Worm (Caenorhabditis elegans): ENCODE measurements around the gene pals-17.

Gene pals-17

DNA sequence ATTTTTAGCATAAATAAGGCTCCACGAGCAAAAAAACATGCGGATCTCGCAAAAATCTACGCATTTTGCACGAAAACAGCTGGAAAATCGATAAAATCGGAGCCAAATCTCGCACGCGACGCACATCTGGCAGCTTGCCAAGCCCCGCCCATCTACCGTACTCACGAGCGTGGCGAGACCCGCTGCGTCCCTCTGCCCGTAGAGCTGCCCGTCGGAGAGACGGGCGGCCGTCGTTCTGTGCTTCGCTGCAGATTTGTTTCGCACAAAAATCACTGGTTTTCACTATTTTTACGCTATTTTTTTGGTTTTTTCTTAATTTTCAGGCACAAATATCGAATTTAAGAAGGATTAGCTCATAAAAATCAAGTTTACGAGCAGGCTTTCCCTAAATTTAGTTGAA, 27.1 kb upstream of the pals-17 start:
- TF ChIP-seq fkh-6 (tag; optimal IDR thresholded peaks at IDR 0.05) (no peak), pha-4 (tag; optimal IDR thresholded peaks at IDR 0.05) (no peak), sox-2 (GFP tag; IDR thresholded peaks at IDR 0.05) (no peak), ama-1 (optimal IDR thresholded peaks at IDR 0.05) (no peak), K09A11.1 (tag; optimal IDR thresholded peaks at IDR 0.05; ENCODE audit: insufficient read depth) (no peak), hlh-15 (tag; optimal IDR thresholded peaks at IDR 0.05) (no peak), ceh-6 (GFP tag; optimal IDR thresholded peaks at IDR 0.05) (no peak), unc-42 (tag; optimal IDR thresholded peaks at IDR 0.05) (no peak), ceh-48 (tag; optimal IDR thresholded peaks at IDR 0.05) (peak; percentile 64), zip-5 (tag; optimal IDR thresholded peaks at IDR 0.05) (no peak), nfya-1 (tag; optimal IDR thresholded peaks at IDR 0.05) (peak; percentile 96), ets-4 (tag; optimal IDR thresholded peaks at IDR 0.05) (no peak), dmd-4 (tag; optimal IDR thresholded peaks at IDR 0.05; ENCODE audit: borderline replicate concordance) (no peak), pha-2 (tag; optimal IDR thresholded peaks at IDR 0.05) (no peak), eyg-1 (tag; optimal IDR thresholded peaks at IDR 0.05) (no peak), gmeb-2 (tag; optimal IDR thresholded peaks at IDR 0.05) (no peak), ceh-45 (GFP tag; IDR thresholded peaks at IDR 0.05) (no peak), pag-3 (tag; optimal IDR thresholded peaks at IDR 0.05; ENCODE audit: borderline replicate concordance) (peak; percentile 6), odd-2 (tag; optimal IDR thresholded peaks at IDR 0.05) (no peak), pqm-1 (tag; optimal IDR thresholded peaks at IDR 0.05) (no peak), K02D7.2 (tag; optimal IDR thresholded peaks at IDR 0.05) (no peak), pax-1 (tag; optimal IDR thresholded peaks at IDR 0.05) (no peak), rnt-1 (tag; optimal IDR thresholded peaks at IDR 0.05) (no peak), C08G9.2 (tag; optimal IDR thresholded peaks at IDR 0.05) (peak; percentile 13), dve-1 (tag; optimal IDR thresholded peaks at IDR 0.05) (peak; percentile 41), hlh-30 (tag; optimal IDR thresholded peaks at IDR 0.05; ENCODE audit: insufficient read depth) (peak; percentile 59), ref-2 (tag; optimal IDR thresholded peaks at IDR 0.05) (no peak), che-1 (tag; optimal IDR thresholded peaks at IDR 0.05) (no peak), ceh-9 (tag; optimal IDR thresholded peaks at IDR 0.05) (no peak), tbx-7 (tag; optimal IDR thresholded peaks at IDR 0.05) (no peak), hlh-13 (GFP tag; optimal IDR thresholded peaks at IDR 0.05) (no peak), ahr-1 (tag; optimal IDR thresholded peaks at IDR 0.05) (no peak), Y22D7AL.16 (tag; optimal IDR thresholded peaks at IDR 0.05) (no peak), ceh-2 (tag; optimal IDR thresholded peaks at IDR 0.05) (no peak), sdc-2 (tag; optimal IDR thresholded peaks at IDR 0.05) (no peak), ceh-24 (tag; optimal IDR thresholded peaks at IDR 0.05) (no peak), unc-55 (GFP tag; optimal IDR thresholded peaks at IDR 0.05) (peak; percentile 7), hlh-6 (tag; optimal IDR thresholded peaks at IDR 0.05) (no peak), ztf-16 (tag; optimal IDR thresholded peaks at IDR 0.05) (no peak), F13H6.1 (tag; optimal IDR thresholded peaks at IDR 0.05) (peak; percentile 19), elt-2 (tag; optimal IDR thresholded peaks at IDR 0.05) (peak; percentile 28), madf-2 (tag; optimal IDR thresholded peaks at IDR 0.05) (no peak), ceh-22 (tag; optimal IDR thresholded peaks at IDR 0.05) (no peak), sox-4 (tag; optimal IDR thresholded peaks at IDR 0.05) (no peak), npax-4 (tag; optimal IDR thresholded peaks at IDR 0.05) (no peak), ceh-19 (GFP tag; optimal IDR thresholded peaks at IDR 0.05) (no peak), elt-4 (tag; optimal IDR thresholded peaks at IDR 0.05) (no peak), T23F11.4 (GFP tag; optimal IDR thresholded peaks at IDR 0.05) (no peak), C38D4.7 (GFP tag; optimal IDR thresholded peaks at IDR 0.05) (no peak), lim-6 (tag; optimal IDR thresholded peaks at IDR 0.05) (no peak), ceh-30 (tag; optimal IDR thresholded peaks at IDR 0.05) (no peak), ttx-3 (tag; optimal IDR thresholded peaks at IDR 0.05) (no peak), ceh-31 (tag; optimal IDR thresholded peaks at IDR 0.05) (peak; percentile 30), hlh-8 (tag; optimal IDR thresholded peaks at IDR 0.05) (no peak), tbx-2 (tag; optimal IDR thresholded peaks at IDR 0.05) (peak; percentile 55)

Data from whole organism, late embryonic.